Fruit fly (Drosophila melanogaster) whole organism, embryonic: ENCODE data around the gene Plzf.

Source experiments
- ATbp ChIP-seq: fragments of 200-800 bp; sonication (Bioruptor generic); optimal IDR thresholded peaks from 2 replicates; lab custom pipeline; 2017; ENCODE audit warnings: missing biosample characterization, mild to moderate bottlenecking, missing genetic modification characterization, missing genetic modification reagents
- CG10321 ChIP-seq: fragments of 200-800 bp; sonication (Bioruptor generic); IDR thresholded peaks from 2 replicates; pipeline ENCODE4 v1.3.6; 2022; ENCODE audit warnings: missing biosample characterization, missing genetic modification characterization
- CG10654 ChIP-seq: fragments of 200-800 bp; sonication (Bioruptor generic); optimal IDR thresholded peaks from 2 replicates; lab custom pipeline; 2016; ENCODE audit warnings: missing biosample characterization, missing genetic modification characterization
- CG11085 ChIP-seq: fragments of 200-800 bp; sonication (Bioruptor generic); IDR thresholded peaks from 2 replicates; pipeline ENCODE4 v1.3.6; 2022; ENCODE audit warnings: missing biosample characterization, missing genetic modification characterization
- CG12236 ChIP-seq: fragments of 200-800 bp; sonication (Bioruptor generic); optimal IDR thresholded peaks from 2 replicates; lab custom pipeline; 2016; ENCODE audit warnings: missing biosample characterization, missing genetic modification characterization
- CG13424 ChIP-seq: fragments of 200-800 bp; sonication (Bioruptor generic); optimal IDR thresholded peaks from 2 replicates; lab custom pipeline; 2019; ENCODE audit warnings: missing biosample characterization, mild to moderate bottlenecking, missing genetic modification characterization, moderate library complexity
- CG15479 ChIP-seq: fragments of 200-800 bp; sonication (Bioruptor generic); optimal IDR thresholded peaks from 3 replicates; lab custom pipeline; 2019; ENCODE audit warnings: missing biosample characterization, mild to moderate bottlenecking, missing genetic modification characterization, moderate library complexity
- CG15514 ChIP-seq: fragments of 200-800 bp; sonication (Bioruptor generic); optimal IDR thresholded peaks from 3 replicates; lab custom pipeline; 2017; ENCODE audit warnings: missing biosample characterization, missing genetic modification characterization, mild to moderate bottlenecking, moderate library complexity, missing genetic modification reagents
- CG1647 ChIP-seq: fragments of 200-800 bp; sonication (Bioruptor generic); optimal IDR thresholded peaks from 3 replicates; lab custom pipeline; 2016; ENCODE audit warnings: missing biosample characterization, missing genetic modification characterization
- CG17359 ChIP-seq: fragments of 200-800 bp; sonication (Bioruptor generic); optimal IDR thresholded peaks from 3 replicates; lab custom pipeline; 2018; ENCODE audit warnings: missing biosample characterization, mild to moderate bottlenecking, missing genetic modification characterization, moderate library complexity
- CG2116 ChIP-seq: fragments of 200-800 bp; sonication (Bioruptor generic); optimal IDR thresholded peaks from 3 replicates; lab custom pipeline; 2018; ENCODE audit warnings: missing biosample characterization, mild to moderate bottlenecking, missing genetic modification characterization
- CG33557 ChIP-seq: fragments of 200-800 bp; sonication (Bioruptor generic); optimal IDR thresholded peaks from 2 replicates; lab custom pipeline; 2019; ENCODE audit warnings: missing biosample characterization, mild to moderate bottlenecking, missing genetic modification characterization, moderate library complexity
- CG3726 ChIP-seq: fragments of 200-800 bp; sonication (Bioruptor generic); IDR thresholded peaks from 3 replicates; pipeline ENCODE4, ENCODE4 v1.3.6; 2022; ENCODE audit warnings: missing biosample characterization, missing genetic modification characterization
- CG4424 ChIP-seq: fragments of 200-800 bp; sonication (Bioruptor generic); optimal IDR thresholded peaks from 3 replicates; lab custom pipeline; 2016; ENCODE audit warnings: missing biosample characterization, missing genetic modification characterization
- CG5245 ChIP-seq: fragments of 200-800 bp; sonication (Bioruptor generic); optimal IDR thresholded peaks from 3 replicates; lab custom pipeline; 2016; ENCODE audit warnings: missing biosample characterization, missing genetic modification characterization
- CG6175 ChIP-seq: fragments of 200-800 bp; sonication (Bioruptor generic); IDR thresholded peaks from 3 replicates; pipeline ENCODE4 v1.3.6; 2022; ENCODE audit warnings: missing biosample characterization, missing genetic modification characterization
- CG6854 ChIP-seq: fragments of 200-800 bp; sonication (Bioruptor generic); optimal IDR thresholded peaks from 3 replicates; lab custom pipeline; 2017; ENCODE audit warnings: missing biosample characterization, mild to moderate bottlenecking, missing genetic modification characterization
- CG7357 ChIP-seq: fragments of 200-800 bp; sonication (Bioruptor generic); IDR thresholded peaks from 3 replicates; pipeline ENCODE4 v1.3.6; 2022; ENCODE audit warnings: missing biosample characterization, missing genetic modification characterization
- CG7556 ChIP-seq: fragments of 200-800 bp; sonication (Bioruptor generic); optimal IDR thresholded peaks from 2 replicates; lab custom pipeline; 2017; ENCODE audit warnings: missing biosample characterization, mild to moderate bottlenecking, missing genetic modification characterization
- CG8359 ChIP-seq: fragments of 200-800 bp; sonication (Bioruptor generic); optimal IDR thresholded peaks from 2 replicates; lab custom pipeline; 2017; ENCODE audit warnings: missing biosample characterization, mild to moderate bottlenecking, missing genetic modification characterization, borderline replicate concordance
- CG9876 ChIP-seq: fragments of 200-800 bp; sonication (Bioruptor generic); optimal IDR thresholded peaks from 2 replicates; lab custom pipeline; 2016; ENCODE audit warnings: missing biosample characterization, missing genetic modification characterization
- Eip74EF ChIP-seq, 2 experiments: fragments of 200-800 bp in 1 of 2; fragments of >200 bp in 1 of 2; sonication (Bioruptor generic) in 1 of 2; optimal IDR thresholded peaks; 2 replicates each; lab custom pipeline; 2017 to 2019; ENCODE audit warnings: missing biosample characterization in 2 of 2, missing genetic modification characterization in 2 of 2, mild to moderate bottlenecking in 1 of 2, moderate library complexity in 1 of 2
- Fer1 ChIP-seq: fragments of 200-800 bp; sonication (Bioruptor generic); optimal IDR thresholded peaks from 2 replicates; lab custom pipeline; 2017; ENCODE audit warnings: missing biosample characterization, mild to moderate bottlenecking, missing genetic modification characterization
- HLHmδ ChIP-seq: fragments of 200-800 bp; sonication (Bioruptor generic); optimal IDR thresholded peaks from 2 replicates; lab custom pipeline; 2018; ENCODE audit warnings: missing biosample characterization, mild to moderate bottlenecking, missing genetic modification characterization, moderate library complexity
- Hand ChIP-seq: fragments of 200-800 bp; sonication (Bioruptor generic); optimal IDR thresholded peaks from 2 replicates; lab custom pipeline; 2017; ENCODE audit warnings: mild to moderate bottlenecking, missing biosample characterization, missing genetic modification reagents, missing genetic modification characterization
- Hmr ChIP-seq: fragments of 200-800 bp; sonication (Bioruptor generic); optimal IDR thresholded peaks from 3 replicates; lab custom pipeline; 2017; ENCODE audit warnings: mild to moderate bottlenecking, missing biosample characterization, missing genetic modification reagents, missing genetic modification characterization
- Hr51 ChIP-seq, 2 experiments: fragments of 200-800 bp; sonication (Bioruptor generic); optimal IDR thresholded peaks; 2 replicates in 1 of 2; 3 replicates in 1 of 2; lab custom pipeline; 2016 to 2018; ENCODE audit warnings: missing biosample characterization in 2 of 2, missing genetic modification characterization in 2 of 2, mild to moderate bottlenecking in 1 of 2, moderate library complexity in 1 of 2
- Nf-YA ChIP-seq: fragments of 200-800 bp; sonication (Bioruptor generic); IDR thresholded peaks from 2 replicates; pipeline ENCODE4 v1.3.6; 2022; ENCODE audit warnings: missing biosample characterization, missing genetic modification characterization
- Nf-YC ChIP-seq: fragments of 200-800 bp; optimal IDR thresholded peaks from 3 replicates; lab custom pipeline; 2019; ENCODE audit warnings: missing biosample characterization, mild to moderate bottlenecking, missing genetic modification characterization, moderate library complexity
- Usf ChIP-seq: fragments of 200-800 bp; sonication (Bioruptor generic); optimal IDR thresholded peaks from 2 replicates; lab custom pipeline; 2017; ENCODE audit warnings: missing genotype, missing biosample characterization, missing genetic modification characterization
- ac ChIP-seq: fragments of 200-800 bp; sonication (Bioruptor generic); optimal IDR thresholded peaks from 3 replicates; lab custom pipeline; 2017; ENCODE audit warnings: missing biosample characterization, mild to moderate bottlenecking, missing genetic modification characterization
- chn ChIP-seq: fragments of 200-800 bp; sonication (Bioruptor generic); optimal IDR thresholded peaks from 2 replicates; lab custom pipeline; 2016; ENCODE audit warnings: missing biosample characterization, missing genetic modification characterization
- cwo ChIP-seq: fragments of 200-800 bp; sonication (Bioruptor generic); optimal IDR thresholded peaks from 3 replicates; lab custom pipeline; 2017; ENCODE audit warnings: missing biosample characterization, missing genetic modification characterization, mild to moderate bottlenecking, moderate library complexity, missing genetic modification reagents
- en ChIP-seq: fragments of 200-800 bp; sonication (Bioruptor generic); optimal IDR thresholded peaks from 2 replicates; lab custom pipeline; 2016; ENCODE audit warnings: missing biosample characterization, missing genetic modification characterization
- ftz-f1 ChIP-seq: fragments of 200-800 bp; sonication (Bioruptor generic); optimal IDR thresholded peaks from 2 replicates; lab custom pipeline; 2016; ENCODE audit warnings: missing biosample characterization, missing genetic modification characterization
- inv ChIP-seq: fragments of 200-800 bp; sonication (Bioruptor generic); IDR thresholded peaks from 2 replicates; pipeline ENCODE4 v1.3.6; 2022; ENCODE audit warnings: missing biosample characterization, missing genetic modification characterization; ENCODE audit not compliant: partially characterized antibody
- kay ChIP-seq: fragments of 200-800 bp; sonication (Bioruptor generic); optimal IDR thresholded peaks from 2 replicates; lab custom pipeline; 2016; ENCODE audit warnings: missing biosample characterization, missing genetic modification characterization
- knrl ChIP-seq: fragments of 200-800 bp; sonication (Bioruptor generic); IDR thresholded peaks from 3 replicates; pipeline ENCODE4 v1.3.6; 2022; ENCODE audit warnings: missing biosample characterization, missing genetic modification characterization; ENCODE audit not compliant: partially characterized antibody
- lbe ChIP-seq: fragments of 200-800 bp; sonication (Bioruptor generic); optimal IDR thresholded peaks from 2 replicates; lab custom pipeline; 2016; ENCODE audit warnings: missing biosample characterization, mild to moderate bottlenecking, missing genetic modification characterization
- lmd ChIP-seq: fragments of 200-800 bp; sonication (Bioruptor generic); IDR thresholded peaks from 2 replicates; pipeline ENCODE4 v1.3.6; 2022; ENCODE audit warnings: missing biosample characterization, missing genetic modification characterization
- mirr ChIP-seq: fragments of 200-800 bp; sonication (Bioruptor generic); optimal IDR thresholded peaks from 3 replicates; lab custom pipeline; 2018; ENCODE audit warnings: missing biosample characterization, mild to moderate bottlenecking, missing genetic modification characterization
- nau ChIP-seq: fragments of 200-800 bp; sonication (Bioruptor generic); optimal IDR thresholded peaks from 3 replicates; lab custom pipeline; 2017; ENCODE audit warnings: missing biosample characterization, mild to moderate bottlenecking, missing genetic modification characterization, missing genetic modification reagents
- org-1 ChIP-seq: fragments of 200-800 bp; sonication (Bioruptor generic); optimal IDR thresholded peaks from 2 replicates; lab custom pipeline; 2017; ENCODE audit warnings: missing biosample characterization, missing genetic modification characterization
- prd ChIP-seq, 3 experiments: fragments of >200 bp in 2 of 3; fragments of 200-800 bp in 1 of 3; sonication (Bioruptor generic) in 1 of 3; optimal IDR thresholded peaks in 2 of 3; IDR thresholded peaks in 1 of 3; 2 replicates in 2 of 3; 3 replicates in 1 of 3; pipeline versions ENCODE4 v1.3.6 to Lab custom; 2017 to 2022; ENCODE audit warnings: missing biosample characterization in 1 of 3, missing genetic modification characterization in 1 of 3
- run ChIP-seq: fragments of 200-800 bp; sonication (Bioruptor generic); optimal IDR thresholded peaks from 3 replicates; lab custom pipeline; 2018; ENCODE audit warnings: missing biosample characterization, mild to moderate bottlenecking, missing genetic modification characterization
- sens-2 ChIP-seq: fragments of 200-800 bp; sonication (Bioruptor generic); IDR thresholded peaks from 2 replicates; pipeline ENCODE4 v1.3.6; 2022; ENCODE audit warnings: missing biosample characterization, missing genetic modification characterization
- tll ChIP-seq, 2 experiments: fragments of 200-800 bp in 1 of 2; fragments of >200 bp in 1 of 2; sonication (Bioruptor generic) in 1 of 2; optimal IDR thresholded peaks; 2 replicates each; lab custom pipeline; 2017 to 2019; ENCODE audit warnings: missing biosample characterization in 2 of 2, missing genetic modification characterization in 2 of 2, mild to moderate bottlenecking in 1 of 2, moderate library complexity in 1 of 2

Plzf gene

DNA sequence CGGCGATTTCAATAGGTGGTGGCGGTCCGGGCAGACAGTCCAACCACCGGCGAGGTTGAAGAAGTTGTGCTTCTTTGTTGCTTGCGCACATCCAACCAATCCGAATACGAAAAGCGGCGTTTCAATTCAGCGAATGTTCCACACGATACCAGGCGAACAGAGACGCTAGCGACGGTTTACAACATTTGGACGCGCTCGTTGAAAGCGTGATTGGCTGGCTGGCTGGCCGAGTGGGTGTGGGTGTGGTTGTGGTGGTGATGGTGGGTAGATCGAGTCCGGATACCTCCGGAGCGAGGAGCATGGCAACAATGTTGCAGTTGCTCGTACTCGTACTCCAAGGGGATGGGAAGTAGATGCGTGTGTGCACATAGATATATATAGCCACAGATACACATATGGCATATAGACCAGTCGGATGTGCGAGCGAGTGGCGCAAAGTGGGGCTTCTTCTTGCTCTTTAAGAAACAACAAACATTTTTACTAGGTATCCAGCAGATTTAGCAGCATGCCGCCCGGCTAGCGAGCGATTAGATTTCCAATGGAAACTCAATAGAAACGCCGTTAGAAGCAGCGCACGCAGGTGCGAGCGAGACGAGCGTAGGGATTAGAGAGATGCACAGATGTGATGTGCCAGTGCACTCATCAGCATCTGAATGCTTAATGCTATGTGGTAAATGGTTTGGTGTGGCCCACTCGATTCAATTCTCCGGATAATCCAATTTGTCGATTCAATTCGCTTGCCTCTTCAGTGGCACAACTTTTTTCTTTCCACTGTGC is 38.4 kb downstream of the Plzf start (continued):
- TF ChIP-seq CG4424 (no peak), Nf-YA (no peak), CG5245 (GFP tag; lab: Kevin White, UChicago) (no peak), en (GFP tag; lab: Kevin White, UChicago) (no peak), CG2116 (GFP tag; lab: Kevin White, UChicago) (no peak), inv (GFP tag; lab: Robert Waterston, UW) (no peak), CG1647 (no peak), CG15479 (GFP tag; lab: Kevin White, UChicago) (peak; percentile 99), mirr (GFP tag; lab: Kevin White, UChicago) (peak; percentile 73), CG8359 (GFP tag; lab: Kevin White, UChicago) (peak; percentile 34), CG3726 (GFP tag; lab: Robert Waterston, UW) (no peak), chn (GFP tag; lab: Kevin White, UChicago) (peak; percentile 80), CG10654 (GFP tag; lab: Kevin White, UChicago) (no peak), org-1 (GFP tag; lab: Kevin White, UChicago) (no peak), prd (optimal IDR thresholded peaks at IDR 0.05; lab: Kevin White, UChicago) (no peak), prd (GFP tag; IDR thresholded peaks at IDR 0.05; lab: Robert Waterston, UW) (no peak), ATbp (GFP tag; lab: Kevin White, UChicago) (peak; percentile 35), CG11085 (no peak), cwo (GFP tag; lab: Kevin White, UChicago) (peak; percentile 84), sens-2 (GFP tag; lab: Robert Waterston, UW) (no peak), lmd (GFP tag; lab: Robert Waterston, UW) (no peak), CG12236 (GFP tag; lab: Kevin White, UChicago) (no peak), CG17359 (tag; lab: Kevin White, UChicago) (no peak), CG6175 (GFP tag; lab: Robert Waterston, UW) (no peak), Nf-YC (tag; lab: Kevin White, UChicago) (peak; percentile 100), run (tag; lab: Kevin White, UChicago) (peak; percentile 62), knrl (GFP tag; lab: Robert Waterston, UW) (no peak), CG7556 (GFP tag; lab: Kevin White, UChicago) (no peak), kay (GFP tag; lab: Kevin White, UChicago) (peak; percentile 20), CG6854 (no peak), Fer1 (GFP tag; lab: Kevin White, UChicago) (peak; percentile 60), Hand (peak; percentile 17), CG15514 (GFP tag; lab: Kevin White, UChicago) (no peak), CG33557 (peak; percentile 40), ac (GFP tag; lab: Kevin White, UChicago) (peak; percentile 14), Eip74EF (GFP tag; optimal IDR thresholded peaks at IDR 0.05; lab: Kevin White, UChicago) (peak in 1 of 2 experiments; percentile 45), Hmr (GFP tag; lab: Kevin White, UChicago) (peak; percentile 84), lbe (peak; percentile 47), nau (GFP tag; lab: Kevin White, UChicago) (peak; percentile 18), CG13424 (tag; lab: Kevin White, UChicago) (no peak), tll (GFP tag; optimal IDR thresholded peaks at IDR 0.05; lab: Kevin White, UChicago) (peak in 1 of 2 experiments; percentile 37), Usf (GFP tag; lab: Kevin White, UChicago) (no peak), CG7357 (GFP tag; lab: Robert Waterston, UW) (no peak), CG10321 (GFP tag; lab: Robert Waterston, UW) (no peak), ftz-f1 (GFP tag; lab: Kevin White, UChicago) (peak; percentile 97), CG9876 (no peak), Hr51 (GFP tag; optimal IDR thresholded peaks at IDR 0.05; lab: Kevin White, UChicago) (peak in 1 of 2 experiments; percentile 44), HLHmδ (GFP tag; lab: Kevin White, UChicago) (peak; percentile 68)
